Worm (Caenorhabditis elegans): Measurements from ENCODE around the gene lin-5.

DNA sequence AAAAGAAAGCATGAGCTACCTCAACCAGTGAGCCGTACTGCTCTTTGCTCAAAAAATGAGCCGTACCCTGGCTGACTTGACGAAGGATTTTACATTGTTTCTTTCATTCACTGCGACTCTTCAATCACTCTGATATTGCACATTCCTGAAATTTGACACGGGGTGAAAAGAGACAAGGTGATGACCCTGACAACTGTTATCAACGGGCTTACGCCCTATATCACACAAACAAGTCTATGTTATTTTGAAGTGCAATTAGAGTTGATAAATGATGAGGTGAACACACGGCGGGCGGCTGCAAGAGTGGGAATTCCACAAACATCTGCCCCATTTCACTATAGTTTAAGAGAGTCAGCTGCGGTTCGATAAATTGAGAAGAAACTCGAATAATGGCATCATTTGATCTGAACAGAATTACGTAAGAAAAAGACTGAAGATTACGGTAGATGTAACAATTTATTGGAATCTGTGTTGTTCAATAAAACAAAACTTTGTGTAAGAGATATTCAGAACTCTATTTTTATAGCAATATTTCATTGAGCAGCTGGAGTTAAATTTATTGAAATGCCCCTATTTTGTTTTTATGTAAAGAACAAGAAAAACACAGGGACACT, 23.7 kb upstream of the lin-5 start:
- TF ChIP-seq snpc-4 (tag; optimal IDR thresholded peaks at IDR 0.05) (no peak), unc-130 (tag; optimal IDR thresholded peaks at IDR 0.05) (peak; percentile 69)
